Fruit fly (Drosophila melanogaster): ENCODE results near the gene CIA30.

DNA sequence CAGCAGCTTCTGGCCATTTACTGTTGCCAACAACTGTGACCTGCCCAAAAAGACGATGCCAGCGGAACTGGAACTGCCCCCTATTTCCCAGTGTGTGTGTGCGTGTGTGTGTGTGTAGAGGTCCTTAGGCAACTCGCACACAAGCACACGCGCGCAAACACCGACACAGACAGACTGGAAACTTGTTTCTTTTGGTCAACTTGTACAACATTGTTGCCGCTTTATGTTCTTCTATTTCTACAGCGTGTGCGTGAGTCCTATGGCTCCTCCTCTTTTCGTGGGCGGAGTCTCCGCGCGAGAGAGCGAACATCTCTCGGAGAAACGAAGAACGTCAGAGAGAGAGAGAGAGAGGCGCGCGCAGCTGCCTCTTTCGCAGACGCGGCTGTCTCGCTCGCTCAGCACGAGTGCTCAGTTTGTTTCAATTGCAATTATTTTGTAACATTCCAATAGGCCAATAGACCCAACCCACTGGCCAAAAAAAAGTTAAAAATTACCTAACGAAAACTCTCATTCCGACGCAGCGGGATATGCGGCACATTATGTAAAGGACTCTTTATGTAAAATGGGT lies 45.7 kb upstream of the CIA30 start:
- TF ChIP-seq Crg-1 (GFP tag; optimal IDR thresholded peaks at IDR 0.05) (no peak), Hr96 (GFP tag; optimal IDR thresholded peaks at IDR 0.05) (no peak)
